Fruit fly (Drosophila melanogaster): Measurements from ENCODE around the gene Eip75B.
A peak's percentile ranks its signal among the peaks of the same experiment; 100 is the strongest.

Eip75B gene

dm6 chr3L:17988155-17988877 lies 76.2 kb downstream of the Eip75B start (continued):
- TF ChIP-seq psq (GFP tag; optimal IDR thresholded peaks at IDR 0.05), result peak; percentile 20

dm6 chr3L:17986411-17986826 lies 78.1 kb downstream of the Eip75B start:
- TF ChIP-seq woc (GFP tag; optimal IDR thresholded peaks at IDR 0.05) (no peak), brk (GFP tag; optimal IDR thresholded peaks at IDR 0.05) (no peak), Hr78 (GFP tag; optimal IDR thresholded peaks at IDR 0.05) (no peak), br (GFP tag; optimal IDR thresholded peaks at IDR 0.05) (no peak), HLH106 (tag; optimal IDR thresholded peaks at IDR 0.05) (no peak), fru (GFP tag; optimal IDR thresholded peaks at IDR 0.05) (no peak), Hr83 (GFP tag; optimal IDR thresholded peaks at IDR 0.05; ENCODE audit: poor library complexity, severe bottlenecking) (no peak), sv (GFP tag; optimal IDR thresholded peaks at IDR 0.05) (no peak), dl (GFP tag; optimal IDR thresholded peaks at IDR 0.05; ENCODE audit: insufficient read depth in 1 of 2, partially characterized antibody in 2 of 2) (no peak), Myc (optimal IDR thresholded peaks at IDR 0.05) (no peak)

dm6 chr3L:17985110-17985509 lies 79.4 kb downstream of the Eip75B start:
- TF ChIP-seq psq (GFP tag; optimal IDR thresholded peaks at IDR 0.05) (no peak), Dfd (GFP tag; optimal IDR thresholded peaks at IDR 0.05) (no peak)

- TF ChIP-seq Vsx2 (GFP tag; optimal IDR thresholded peaks at IDR 0.05; ENCODE audit: partially characterized antibody) (no peak), Dif (GFP tag; optimal IDR thresholded peaks at IDR 0.05; ENCODE audit: partially characterized antibody) (no peak), brk (GFP tag; optimal IDR thresholded peaks at IDR 0.05) (no peak), Hnf4 (GFP tag; optimal IDR thresholded peaks at IDR 0.05) (no peak), br (GFP tag; optimal IDR thresholded peaks at IDR 0.05) (no peak), Myc (optimal IDR thresholded peaks at IDR 0.05) (no peak), Sp1 (GFP tag; optimal IDR thresholded peaks at IDR 0.05) (no peak), CrebA (GFP tag; optimal IDR thresholded peaks at IDR 0.05; ENCODE audit: borderline replicate concordance) (no peak), tai (GFP tag; optimal IDR thresholded peaks at IDR 0.05) (no peak), sv (GFP tag; optimal IDR thresholded peaks at IDR 0.05) (no peak), h (GFP tag; optimal IDR thresholded peaks at IDR 0.05) (no peak), ey (GFP tag; optimal IDR thresholded peaks at IDR 0.05) (no peak), dmrt93B (GFP tag; optimal IDR thresholded peaks at IDR 0.05) (no peak), Jra (GFP tag; optimal IDR thresholded peaks at IDR 0.05) (no peak)
Measured at dm6 chr3L:17983980-17984379, 80.5 kb downstream of the Eip75B start.

dm6 chr3L:17981493-17981875 lies 83.0 kb downstream of the Eip75B start:
- TF ChIP-seq Myc (optimal IDR thresholded peaks at IDR 0.05), result no peak
- no peak for TF ChIP-seq lola (GFP tag; optimal IDR thresholded peaks at IDR 0.05)
- TF ChIP-seq Mio (GFP tag; optimal IDR thresholded peaks at IDR 0.05), result no peak
- TF ChIP-seq Rel (GFP tag; optimal IDR thresholded peaks at IDR 0.05), result no peak
- TF ChIP-seq Rel (tag; optimal IDR thresholded peaks at IDR 0.05), result peak; percentile 8
- TF ChIP-seq Hr78 (GFP tag; optimal IDR thresholded peaks at IDR 0.05), result no peak

dm6 chr3L:17980772-17981492 lies 83.6 kb downstream of the Eip75B start:
- no peak for TF ChIP-seq CrebA (GFP tag; optimal IDR thresholded peaks at IDR 0.05; ENCODE audit: borderline replicate concordance)
- no peak for TF ChIP-seq Rel (GFP tag; optimal IDR thresholded peaks at IDR 0.05)
- TF ChIP-seq Rel (tag; optimal IDR thresholded peaks at IDR 0.05), result peak; percentile 34

- TF ChIP-seq Dfd (GFP tag; optimal IDR thresholded peaks at IDR 0.05) (peak; percentile 21), Jra (GFP tag; optimal IDR thresholded peaks at IDR 0.05) (no peak), Abd-B (GFP tag; optimal IDR thresholded peaks at IDR 0.05) (no peak)
Measured at dm6 chr3L:17979578-17979977, 84.9 kb downstream of the Eip75B start.
